Fruit fly (Drosophila melanogaster): Measurements from ENCODE around the gene CG33272.

CG33272 gene

dm6 chr3L:11491222-11491873, 19.0 kb downstream of the CG33272 start:
- TF ChIP-seq CG8765 (GFP tag; IDR thresholded peaks at IDR 0.05) = no peak
- 0 out of 2 replicates have a peak, but pooled peaks have one; percentile 11 for TF ChIP-seq CG17612 (GFP tag; IDR thresholded peaks at IDR 0.05)
- TF ChIP-seq Six4 (GFP tag; optimal IDR thresholded peaks at IDR 0.05) = no peak
- no peak for TF ChIP-seq CG3065 (GFP tag; optimal IDR thresholded peaks at IDR 0.05)
- TF ChIP-seq ac (GFP tag; optimal IDR thresholded peaks at IDR 0.05) = no peak
- peak; percentile 58 for TF ChIP-seq CG4730 (GFP tag; IDR thresholded peaks at IDR 0.05)
- peak; percentile 58; the same call in 1 of the 2 replicates for TF ChIP-seq danr (GFP tag; IDR thresholded peaks at IDR 0.05)
- TF ChIP-seq knrl (GFP tag; IDR thresholded peaks at IDR 0.05; ENCODE audit: partially characterized antibody) = no peak
- TF ChIP-seq slbo (GFP tag; IDR thresholded peaks at IDR 0.05) = peak; percentile 85
- TF ChIP-seq Hsf (GFP tag; optimal IDR thresholded peaks at IDR 0.05) = peak; percentile 43
- TF ChIP-seq CG14667 (GFP tag; IDR thresholded peaks at IDR 0.05) = no peak; the same call in 1 of the 2 replicates
- TF ChIP-seq CG34224 (GFP tag; IDR thresholded peaks at IDR 0.05; ENCODE audit: partially characterized antibody) = no peak
- peak; percentile 55 for TF ChIP-seq CG10147 (GFP tag; optimal IDR thresholded peaks at IDR 0.05)
- TF ChIP-seq CG6272 (GFP tag; IDR thresholded peaks at IDR 0.05) = no peak
- peak in 1 of 2 experiments; percentile 24 for TF ChIP-seq tll (GFP tag; optimal IDR thresholded peaks at IDR 0.05)
- no peak for TF ChIP-seq CG1647 (GFP tag; optimal IDR thresholded peaks at IDR 0.05)
- TF ChIP-seq MBD-R2 (GFP tag; IDR thresholded peaks at IDR 0.05) = no peak; the same call in 1 of the 2 replicates
- TF ChIP-seq CG12769 (tag; optimal IDR thresholded peaks at IDR 0.05) = peak; percentile 79
- no peak for TF ChIP-seq abd-A (tag; optimal IDR thresholded peaks at IDR 0.05)
- peak; percentile 63 for TF ChIP-seq Atf-2 (GFP tag; optimal IDR thresholded peaks at IDR 0.05)
- no peak; the same call in 1 of the 2 replicates for TF ChIP-seq E2f2 (GFP tag; IDR thresholded peaks at IDR 0.05)
- TF ChIP-seq CG16815 (GFP tag; optimal IDR thresholded peaks at IDR 0.05) = peak; percentile 34
- TF ChIP-seq Oaz (GFP tag; IDR thresholded peaks at IDR 0.05) = no peak
- no peak for TF ChIP-seq gfzf (GFP tag; optimal IDR thresholded peaks at IDR 0.05)
- TF ChIP-seq CG12659 (GFP tag; optimal IDR thresholded peaks at IDR 0.05) = peak; percentile 64
- peak; percentile 48; the same call in 1 of the 3 replicates for TF ChIP-seq z (GFP tag; IDR thresholded peaks at IDR 0.05)
- TF ChIP-seq Hr78 (GFP tag; optimal IDR thresholded peaks at IDR 0.05) = peak in 1 of 2 experiments; percentile 13
- no peak for TF ChIP-seq cato (GFP tag; optimal IDR thresholded peaks at IDR 0.05; ENCODE audit: borderline replicate concordance)
- no peak for TF ChIP-seq lov (optimal IDR thresholded peaks at IDR 0.05)
- TF ChIP-seq lov (GFP tag; IDR thresholded peaks at IDR 0.05) = peak; percentile 50; the same call in 1 of the 3 replicates
- no peak for TF ChIP-seq Gsc (GFP tag; IDR thresholded peaks at IDR 0.05)
- no peak for TF ChIP-seq tna (GFP tag; IDR thresholded peaks at IDR 0.05; ENCODE audit: partially characterized antibody)
- peak; percentile 25 for TF ChIP-seq Deaf1 (tag; optimal IDR thresholded peaks at IDR 0.05)
- TF ChIP-seq sc (optimal IDR thresholded peaks at IDR 0.05) = no peak
- no peak for TF ChIP-seq sc (GFP tag; optimal IDR thresholded peaks at IDR 0.05)
- TF ChIP-seq CG14710 (tag; optimal IDR thresholded peaks at IDR 0.05) = peak; percentile 34
- peak; percentile 8 for TF ChIP-seq CG13123 (GFP tag; optimal IDR thresholded peaks at IDR 0.05)
- TF ChIP-seq eve (GFP tag; optimal IDR thresholded peaks at IDR 0.05) = no peak
- no peak for TF ChIP-seq Vsx1 (GFP tag; optimal IDR thresholded peaks at IDR 0.05)
- peak; percentile 60 for TF ChIP-seq Blimp-1 (GFP tag; optimal IDR thresholded peaks at IDR 0.05)
- no peak for TF ChIP-seq prd (optimal IDR thresholded peaks at IDR 0.05)
- peak; percentile 85 for TF ChIP-seq prd (GFP tag; IDR thresholded peaks at IDR 0.05)
- TF ChIP-seq CG11696 (GFP tag; IDR thresholded peaks at IDR 0.05) = peak; percentile 52
- peak; percentile 72 for TF ChIP-seq cwo (GFP tag; optimal IDR thresholded peaks at IDR 0.05)
- TF ChIP-seq ato (GFP tag; IDR thresholded peaks at IDR 0.05; ENCODE audit: partially characterized antibody) = no peak
- TF ChIP-seq B-H2 (GFP tag; optimal IDR thresholded peaks at IDR 0.05) = peak; percentile 33
- peak; percentile 44 for TF ChIP-seq zfh2 (GFP tag; optimal IDR thresholded peaks at IDR 0.05)
- TF ChIP-seq CG5953 (GFP tag; IDR thresholded peaks at IDR 0.05) = 0 out of 2 replicates have a peak, but pooled peaks have one; percentile 33
- peak; percentile 62 for TF ChIP-seq Fer1 (GFP tag; optimal IDR thresholded peaks at IDR 0.05)
